Fruit fly (Drosophila melanogaster) whole organism, embryonic: Measurements from ENCODE around the gene CG14450.

Experiments
- Adf1 ChIP-seq: fragments of 200-800 bp; sonication (Bioruptor generic); IDR thresholded peaks from 2 replicates; pipeline ENCODE4 v1.3.6; 2022; ENCODE audit warnings: missing biosample characterization, missing genetic modification characterization
- Awh ChIP-seq: fragments of 200-800 bp; sonication (Bioruptor generic); IDR thresholded peaks from 2 replicates; pipeline ENCODE4, ENCODE4 v1.3.6; 2022; ENCODE audit warnings: missing biosample characterization, missing genetic modification characterization
- Bgb ChIP-seq: fragments of 200-800 bp; sonication (Bioruptor generic); IDR thresholded peaks from 2 replicates; pipeline ENCODE4 v1.3.6; 2022; ENCODE audit warnings: missing biosample characterization, missing genetic modification characterization; ENCODE audit not compliant: partially characterized antibody
- Blimp-1 ChIP-seq: fragments of 200-800 bp; sonication (Bioruptor generic); optimal IDR thresholded peaks from 3 replicates; lab custom pipeline; 2018; ENCODE audit warnings: missing biosample characterization, missing genetic modification characterization, mild to moderate bottlenecking, moderate library complexity, missing genetic modification reagents
- CG10321 ChIP-seq: fragments of 200-800 bp; sonication (Bioruptor generic); IDR thresholded peaks from 2 replicates; pipeline ENCODE4 v1.3.6; 2022; ENCODE audit warnings: missing biosample characterization, missing genetic modification characterization
- CG11093 ChIP-seq: fragments of 200-800 bp; sonication (Bioruptor generic); IDR thresholded peaks from 3 replicates; pipeline ENCODE4 v1.3.6; 2022; ENCODE audit warnings: missing biosample characterization, missing genetic modification characterization
- CG11723 ChIP-seq: fragments of 200-800 bp; sonication (Bioruptor generic); optimal IDR thresholded peaks from 2 replicates; lab custom pipeline; 2017; ENCODE audit warnings: missing biosample characterization, mild to moderate bottlenecking, missing genetic modification characterization
- CG12659 ChIP-seq: fragments of 200-800 bp; sonication (Bioruptor generic); optimal IDR thresholded peaks from 3 replicates; lab custom pipeline; 2017; ENCODE audit warnings: mild to moderate bottlenecking, missing biosample characterization, missing genetic modification reagents, missing genetic modification characterization
- CG13287 ChIP-seq: fragments of 200-800 bp; sonication (Bioruptor generic); IDR thresholded peaks from 2 replicates; pipeline ENCODE4 v1.3.6; 2022; ENCODE audit warnings: missing biosample characterization, missing genetic modification characterization; ENCODE audit not compliant: partially characterized antibody
- CG13624 ChIP-seq: fragments of 200-800 bp; sonication (Bioruptor generic); optimal IDR thresholded peaks from 2 replicates; lab custom pipeline; 2016; ENCODE audit warnings: missing biosample characterization, missing genetic modification characterization
- CG1602 ChIP-seq: fragments of 200-800 bp; sonication (Bioruptor generic); optimal IDR thresholded peaks from 3 replicates; lab custom pipeline; 2016; ENCODE audit warnings: missing biosample characterization, missing genetic modification characterization
- CG17328 ChIP-seq: fragments of 200-800 bp; sonication (Bioruptor generic); IDR thresholded peaks from 2 replicates; pipeline ENCODE4 v1.3.6; 2022; ENCODE audit warnings: missing biosample characterization, missing genetic modification characterization
- CG18599 ChIP-seq: fragments of 200-800 bp; sonication (Bioruptor generic); optimal IDR thresholded peaks from 3 replicates; lab custom pipeline; 2017; ENCODE audit warnings: missing biosample characterization, missing genetic modification characterization, mild to moderate bottlenecking, moderate library complexity, missing genetic modification reagents
- CG2202 ChIP-seq: fragments of 200-800 bp; sonication (Bioruptor generic); optimal IDR thresholded peaks from 2 replicates; lab custom pipeline; 2018; ENCODE audit warnings: missing biosample characterization, mild to moderate bottlenecking, missing genetic modification characterization
- CG3407 ChIP-seq: fragments of 200-800 bp; sonication (Bioruptor generic); optimal IDR thresholded peaks from 2 replicates; lab custom pipeline; 2018; ENCODE audit warnings: missing biosample characterization, mild to moderate bottlenecking, missing genetic modification characterization
- CG5953 ChIP-seq: fragments of 200-800 bp; sonication (Bioruptor generic); IDR thresholded peaks from 2 replicates; pipeline ENCODE4 v1.3.6; 2022; ENCODE audit warnings: missing biosample characterization, missing genetic modification characterization
- CG6854 ChIP-seq: fragments of 200-800 bp; sonication (Bioruptor generic); optimal IDR thresholded peaks from 3 replicates; lab custom pipeline; 2017; ENCODE audit warnings: missing biosample characterization, mild to moderate bottlenecking, missing genetic modification characterization
- CG7271 ChIP-seq: fragments of 200-800 bp; sonication (Bioruptor generic); optimal IDR thresholded peaks from 2 replicates; lab custom pipeline; 2018; ENCODE audit warnings: missing biosample characterization, mild to moderate bottlenecking, missing genetic modification characterization, moderate library complexity
- CG7556 ChIP-seq: fragments of 200-800 bp; sonication (Bioruptor generic); optimal IDR thresholded peaks from 2 replicates; lab custom pipeline; 2017; ENCODE audit warnings: missing biosample characterization, mild to moderate bottlenecking, missing genetic modification characterization
- CG7928 ChIP-seq: fragments of 200-800 bp; sonication (Bioruptor generic); optimal IDR thresholded peaks from 2 replicates; lab custom pipeline; 2017; ENCODE audit warnings: missing biosample characterization, mild to moderate bottlenecking, missing genetic modification characterization
- CG7963 ChIP-seq: fragments of 200-800 bp; sonication (Bioruptor generic); IDR thresholded peaks from 3 replicates; pipeline ENCODE4 v1.3.6; 2022; ENCODE audit warnings: missing biosample characterization, missing genetic modification characterization; ENCODE audit not compliant: partially characterized antibody
- CG8924 ChIP-seq: fragments of 200-800 bp; optimal IDR thresholded peaks from 3 replicates; lab custom pipeline; 2019; ENCODE audit warnings: missing biosample characterization, mild to moderate bottlenecking, missing genetic modification characterization, moderate library complexity
- CG9817 ChIP-seq: fragments of 200-800 bp; sonication (Bioruptor generic); optimal IDR thresholded peaks from 2 replicates; lab custom pipeline; 2018; ENCODE audit warnings: missing biosample characterization, mild to moderate bottlenecking, missing genetic modification characterization, moderate library complexity
- Deaf1 ChIP-seq: fragments of 200-800 bp; optimal IDR thresholded peaks from 3 replicates; lab custom pipeline; 2019; ENCODE audit warnings: missing biosample characterization, mild to moderate bottlenecking, missing genetic modification characterization, moderate library complexity
- Dip2 ChIP-seq: fragments of 200-800 bp; sonication (Bioruptor generic); IDR thresholded peaks from 2 replicates; pipeline ENCODE4 v1.3.6; 2022; ENCODE audit warnings: missing biosample characterization, missing genetic modification characterization
- ERR ChIP-seq: fragments of 200-800 bp; sonication (Bioruptor generic); optimal IDR thresholded peaks from 2 replicates; lab custom pipeline; 2016; ENCODE audit warnings: missing biosample characterization, missing genetic modification characterization
- HLH3B ChIP-seq: fragments of 200-800 bp; sonication (Bioruptor generic); IDR thresholded peaks from 2 replicates; pipeline ENCODE4 v1.3.6; 2022; ENCODE audit warnings: missing biosample characterization, missing genetic modification characterization
- Hand ChIP-seq: fragments of 200-800 bp; sonication (Bioruptor generic); optimal IDR thresholded peaks from 2 replicates; lab custom pipeline; 2017; ENCODE audit warnings: mild to moderate bottlenecking, missing biosample characterization, missing genetic modification reagents, missing genetic modification characterization
- Hr3 ChIP-seq: fragments of 200-800 bp; sonication (Bioruptor generic); optimal IDR thresholded peaks from 3 replicates; lab custom pipeline; 2016; ENCODE audit warnings: missing biosample characterization, missing genetic modification characterization
- NFAT ChIP-seq: fragments of 200-800 bp; sonication (Bioruptor generic); IDR thresholded peaks from 2 replicates; pipeline ENCODE4 v1.3.6; 2022; ENCODE audit warnings: missing biosample characterization, missing genetic modification characterization
- NK7.1 ChIP-seq: fragments of 200-800 bp; sonication (Bioruptor generic); optimal IDR thresholded peaks from 3 replicates; lab custom pipeline; 2016; ENCODE audit warnings: missing biosample characterization, missing genetic modification characterization
- NfI ChIP-seq: fragments of 200-800 bp; sonication (Bioruptor generic); optimal IDR thresholded peaks from 3 replicates; lab custom pipeline; 2018; ENCODE audit warnings: missing biosample characterization, mild to moderate bottlenecking, missing genetic modification characterization, moderate library complexity
- Oli ChIP-seq: fragments of 200-800 bp; sonication (Bioruptor generic); optimal IDR thresholded peaks from 2 replicates; lab custom pipeline; 2018; ENCODE audit warnings: missing biosample characterization, mild to moderate bottlenecking, missing genetic modification characterization, moderate library complexity
- Opbp ChIP-seq: fragments of 200-800 bp; sonication (Bioruptor generic); IDR thresholded peaks from 3 replicates; pipeline ENCODE4 v1.3.6; 2022; ENCODE audit warnings: missing biosample characterization, missing genetic modification characterization; ENCODE audit not compliant: partially characterized antibody
- Poxn ChIP-seq: fragments of 200-800 bp; sonication (Bioruptor generic); IDR thresholded peaks from 2 replicates; pipeline ENCODE4 v1.3.6; 2022; ENCODE audit warnings: missing biosample characterization, missing genetic modification characterization
- bcd ChIP-seq: fragments of 200-800 bp; sonication (Bioruptor generic); optimal IDR thresholded peaks from 2 replicates; lab custom pipeline; 2017; ENCODE audit warnings: missing biosample characterization, mild to moderate bottlenecking, missing genetic modification characterization
- bowl ChIP-seq: fragments of 200-800 bp; sonication (Bioruptor generic); IDR thresholded peaks from 2 replicates; pipeline ENCODE4 v1.3.6; 2022; ENCODE audit warnings: missing biosample characterization, missing genetic modification characterization
- caup ChIP-seq: fragments of 200-800 bp; sonication (Bioruptor generic); optimal IDR thresholded peaks from 3 replicates; lab custom pipeline; 2017; ENCODE audit warnings: missing biosample characterization, mild to moderate bottlenecking, missing genetic modification characterization, moderate library complexity; ENCODE audit not compliant: severe bottlenecking
- crol ChIP-seq: fragments of 200-800 bp; sonication (Bioruptor generic); IDR thresholded peaks from 2 replicates; pipeline ENCODE4 v1.3.6; 2022; ENCODE audit warnings: missing biosample characterization, missing genetic modification characterization
- da ChIP-seq: fragments of 200-800 bp; sonication (Bioruptor generic); optimal IDR thresholded peaks from 2 replicates; lab custom pipeline; 2016; ENCODE audit warnings: missing biosample characterization, missing genetic modification characterization
- grn ChIP-seq: fragments of 200-800 bp; sonication (Bioruptor generic); optimal IDR thresholded peaks from 3 replicates; lab custom pipeline; 2017; ENCODE audit warnings: missing biosample characterization, missing genetic modification characterization
- gt ChIP-seq: fragments of 200-800 bp; sonication (Bioruptor generic); IDR thresholded peaks from 2 replicates; pipeline ENCODE4 v1.3.6; 2022; ENCODE audit warnings: missing biosample characterization, missing genetic modification characterization
- mam ChIP-seq: fragments of 200-800 bp; sonication (Bioruptor generic); optimal IDR thresholded peaks from 3 replicates; lab custom pipeline; 2016; ENCODE audit warnings: missing biosample characterization, missing genetic modification characterization
- sug ChIP-seq: fragments of 200-800 bp; optimal IDR thresholded peaks from 2 replicates; lab custom pipeline; 2019; ENCODE audit warnings: missing biosample characterization, mild to moderate bottlenecking, missing genetic modification characterization, moderate library complexity
- trem ChIP-seq: fragments of 200-800 bp; optimal IDR thresholded peaks from 3 replicates; lab custom pipeline; 2019; ENCODE audit warnings: missing biosample characterization, mild to moderate bottlenecking, missing genetic modification characterization, moderate library complexity
- unc-4 ChIP-seq: fragments of 200-800 bp; sonication (Bioruptor generic); IDR thresholded peaks from 2 replicates; pipeline ENCODE4 v1.3.6; 2022; ENCODE audit warnings: missing biosample characterization, missing genetic modification characterization; ENCODE audit not compliant: partially characterized antibody
- wek ChIP-seq: fragments of 200-800 bp; sonication (Bioruptor generic); optimal IDR thresholded peaks from 3 replicates; lab custom pipeline; 2018; ENCODE audit warnings: missing biosample characterization, mild to moderate bottlenecking, missing genetic modification characterization, moderate library complexity
- z ChIP-seq: fragments of 200-800 bp; sonication (Bioruptor generic); IDR thresholded peaks from 3 replicates; pipeline ENCODE4 v1.3.6; 2022; ENCODE audit warnings: missing biosample characterization, missing genetic modification characterization

The CG14450 gene

DNA sequence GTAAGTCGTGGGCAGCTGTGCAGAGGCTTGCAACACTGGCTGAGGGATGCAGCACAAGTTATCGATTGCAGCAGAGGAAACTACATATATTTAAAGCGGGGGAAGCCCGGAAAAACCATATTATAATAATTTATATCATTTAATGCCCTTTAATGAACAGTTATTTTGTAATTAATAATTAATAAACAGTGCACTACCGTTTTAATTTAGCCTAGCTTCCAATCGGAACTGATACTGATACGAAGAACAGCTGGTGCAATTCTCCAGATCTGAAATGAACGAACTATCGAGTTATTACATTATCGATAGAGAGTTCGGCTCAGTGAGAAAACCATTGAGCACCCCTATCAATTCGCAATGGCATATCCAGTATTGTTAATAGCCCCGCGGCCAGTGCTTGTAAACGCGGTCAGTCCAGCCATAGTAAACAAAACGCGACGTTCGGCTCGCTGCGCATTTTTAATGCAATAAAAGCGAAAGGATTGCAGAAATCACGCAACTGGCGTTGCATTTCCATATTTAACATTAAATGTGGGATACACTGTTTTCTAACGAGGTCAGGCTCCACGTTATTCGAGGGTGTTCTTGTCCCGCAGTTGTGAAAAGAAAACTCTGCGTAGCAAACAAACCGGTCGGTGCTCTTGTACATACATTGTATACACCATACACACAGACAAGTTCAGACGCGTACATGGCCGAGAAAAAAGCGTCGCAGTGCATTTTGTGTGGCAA is 14.0 kb upstream of the CG14450 start, which contains the start of gene CG7369 (continued):
- TF ChIP-seq unc-4 (GFP tag; lab: Robert Waterston, UW), result peak; percentile 83
- peak; percentile 61 for TF ChIP-seq ERR (GFP tag; lab: Kevin White, UChicago)
- peak; percentile 88 for TF ChIP-seq Blimp-1 (GFP tag; lab: Kevin White, UChicago)
- peak; percentile 84 for TF ChIP-seq caup
- peak; percentile 51; the same call in 1 of the 2 replicates for TF ChIP-seq gt (GFP tag; lab: Robert Waterston, UW)
- peak; percentile 57 for TF ChIP-seq CG3407 (GFP tag; lab: Kevin White, UChicago)
- TF ChIP-seq CG13287, result peak; percentile 81
- no peak for TF ChIP-seq CG10321 (GFP tag; lab: Robert Waterston, UW)
- peak; percentile 90 for TF ChIP-seq CG18599 (GFP tag; lab: Kevin White, UChicago)
- peak; percentile 87 for TF ChIP-seq CG7556 (GFP tag; lab: Kevin White, UChicago)
- TF ChIP-seq CG12659 (GFP tag; lab: Kevin White, UChicago), result peak; percentile 95
- TF ChIP-seq Dip2 (GFP tag; lab: Robert Waterston, UW), result no peak
- TF ChIP-seq HLH3B, result peak; percentile 61; the same call in 1 of the 2 replicates
- peak; percentile 82 for TF ChIP-seq CG13624 (GFP tag; lab: Kevin White, UChicago)
- TF ChIP-seq CG11723, result peak; percentile 83
- TF ChIP-seq CG7271 (tag; lab: Kevin White, UChicago), result peak; percentile 42
- peak; percentile 27 for TF ChIP-seq CG2202 (tag; lab: Kevin White, UChicago)
- peak; percentile 44 for TF ChIP-seq da
- TF ChIP-seq CG8924 (tag; lab: Kevin White, UChicago), result peak; percentile 86
- peak; percentile 66; the same call in 2 of the 3 replicates for TF ChIP-seq CG11093
- peak; percentile 50; the same call in 1 of the 2 replicates for TF ChIP-seq Bgb (GFP tag; lab: Robert Waterston, UW)
- peak; percentile 57; the same call in 1 of the 2 replicates for TF ChIP-seq Poxn (GFP tag; lab: Robert Waterston, UW)
- no peak for TF ChIP-seq CG7963 (GFP tag; lab: Robert Waterston, UW)
- peak; percentile 60 for TF ChIP-seq trem
- TF ChIP-seq NK7.1, result peak; percentile 32
- peak; percentile 88 for TF ChIP-seq sug (tag; lab: Kevin White, UChicago)
- peak; percentile 24 for TF ChIP-seq CG6854 (GFP tag; lab: Kevin White, UChicago)
- peak; percentile 86 for TF ChIP-seq CG9817 (tag; lab: Kevin White, UChicago)
- TF ChIP-seq Adf1 (GFP tag; lab: Robert Waterston, UW), result peak; percentile 50
- peak; percentile 87 for TF ChIP-seq Hr3 (GFP tag; lab: Kevin White, UChicago)
- TF ChIP-seq bcd (GFP tag; lab: Kevin White, UChicago), result peak; percentile 87
- TF ChIP-seq Oli, result peak; percentile 66
- 0 out of 2 replicates have a peak, but pooled peaks have one; percentile 8 for TF ChIP-seq crol (GFP tag; lab: Robert Waterston, UW)
- peak; percentile 95 for TF ChIP-seq CG7928
- TF ChIP-seq grn (GFP tag; lab: Kevin White, UChicago), result peak; percentile 31
- peak; percentile 83 for TF ChIP-seq NfI (GFP tag; lab: Kevin White, UChicago)
- no peak for TF ChIP-seq Hand (GFP tag; lab: Kevin White, UChicago)
- TF ChIP-seq mam (GFP tag; lab: Kevin White, UChicago), result peak; percentile 87
- TF ChIP-seq CG1602 (GFP tag; lab: Kevin White, UChicago), result peak; percentile 87
- peak; percentile 53; the same call in 2 of the 3 replicates for TF ChIP-seq Opbp (GFP tag; lab: Robert Waterston, UW)
- no peak for TF ChIP-seq bowl (GFP tag; lab: Robert Waterston, UW)
- peak; percentile 45; the same call in 1 of the 2 replicates for TF ChIP-seq Awh (GFP tag; lab: Robert Waterston, UW)
- TF ChIP-seq NFAT (GFP tag; lab: Robert Waterston, UW), result peak; percentile 85
- TF ChIP-seq z (GFP tag; lab: Robert Waterston, UW), result no peak
- TF ChIP-seq wek (GFP tag; lab: Kevin White, UChicago), result peak; percentile 96
- TF ChIP-seq CG17328 (GFP tag; lab: Robert Waterston, UW), result peak; percentile 63
- TF ChIP-seq Deaf1 (tag; lab: Kevin White, UChicago), result peak; percentile 56
- peak; percentile 34; the same call in 1 of the 2 replicates for TF ChIP-seq CG5953 (GFP tag; lab: Robert Waterston, UW)
